Fruit fly (Drosophila melanogaster) whole organism, embryonic: Measurements from ENCODE around the gene CG31817.
A peak's percentile ranks its signal among the peaks of the same experiment; 100 is the strongest.

ENCODE experiments used
- Atf6 ChIP-seq: fragments of 200-800 bp; sonication (Bioruptor generic); IDR thresholded peaks from 2 replicates; pipeline ENCODE4 v1.3.6; 2022; ENCODE audit warnings: missing biosample characterization, missing genetic modification characterization
- CG10543 ChIP-seq: fragments of 200-800 bp; sonication (Bioruptor generic); optimal IDR thresholded peaks from 3 replicates; lab custom pipeline; 2017; ENCODE audit warnings: missing biosample characterization, mild to moderate bottlenecking, missing genetic modification characterization, moderate library complexity
- CG11093 ChIP-seq: fragments of 200-800 bp; sonication (Bioruptor generic); IDR thresholded peaks from 3 replicates; pipeline ENCODE4 v1.3.6; 2022; ENCODE audit warnings: missing biosample characterization, missing genetic modification characterization
- CG11247 ChIP-seq: fragments of 200-800 bp; sonication (Bioruptor generic); IDR thresholded peaks from 2 replicates; pipeline ENCODE4 v1.3.6; 2022; ENCODE audit warnings: missing biosample characterization, missing genetic modification characterization
- CG12236 ChIP-seq: fragments of 200-800 bp; sonication (Bioruptor generic); optimal IDR thresholded peaks from 2 replicates; lab custom pipeline; 2016; ENCODE audit warnings: missing biosample characterization, missing genetic modification characterization
- CG12769 ChIP-seq: fragments of 200-800 bp; sonication (Bioruptor generic); optimal IDR thresholded peaks from 2 replicates; lab custom pipeline; 2019; ENCODE audit warnings: missing biosample characterization, mild to moderate bottlenecking, missing genetic modification characterization, moderate library complexity
- CG13894 ChIP-seq: fragments of 200-800 bp; sonication (Bioruptor generic); optimal IDR thresholded peaks from 3 replicates; lab custom pipeline; 2018; ENCODE audit warnings: missing biosample characterization, mild to moderate bottlenecking, missing genetic modification characterization, moderate library complexity
- CG17186 ChIP-seq: fragments of 200-800 bp; sonication (Bioruptor generic); optimal IDR thresholded peaks from 3 replicates; lab custom pipeline; 2017; ENCODE audit warnings: missing biosample characterization, missing genetic modification reagents, missing genetic modification characterization
- CG17385 ChIP-seq: fragments of 200-800 bp; sonication (Bioruptor generic); optimal IDR thresholded peaks from 3 replicates; lab custom pipeline; 2018; ENCODE audit warnings: missing biosample characterization, mild to moderate bottlenecking, missing genetic modification characterization
- CG17612 ChIP-seq: fragments of 200-800 bp; sonication (Bioruptor generic); IDR thresholded peaks from 2 replicates; pipeline ENCODE4 v1.3.6; 2022; ENCODE audit warnings: missing biosample characterization, missing genetic modification characterization
- CG1792 ChIP-seq: fragments of 200-800 bp; sonication (Bioruptor generic); optimal IDR thresholded peaks from 2 replicates; lab custom pipeline; 2016; ENCODE audit warnings: missing biosample characterization, missing genetic modification characterization
- CG2199 ChIP-seq: fragments of 200-800 bp; sonication (Bioruptor generic); IDR thresholded peaks from 3 replicates; pipeline ENCODE4 v1.3.6; 2022; ENCODE audit warnings: missing biosample characterization, missing genetic modification characterization
- CG2678 ChIP-seq: fragments of 200-800 bp; sonication (Bioruptor generic); optimal IDR thresholded peaks from 3 replicates; lab custom pipeline; 2019; ENCODE audit warnings: missing biosample characterization, mild to moderate bottlenecking, missing genetic modification characterization, moderate library complexity
- CG3838 ChIP-seq: fragments of 200-800 bp; sonication (Bioruptor generic); optimal IDR thresholded peaks from 3 replicates; lab custom pipeline; 2016; ENCODE audit warnings: missing biosample characterization, missing genetic modification characterization
- CG7839 ChIP-seq: fragments of 200-800 bp; sonication (Bioruptor generic); optimal IDR thresholded peaks from 3 replicates; lab custom pipeline; 2018; ENCODE audit warnings: missing biosample characterization, mild to moderate bottlenecking, missing genetic modification characterization, moderate library complexity
- CG7928 ChIP-seq: fragments of 200-800 bp; sonication (Bioruptor generic); optimal IDR thresholded peaks from 2 replicates; lab custom pipeline; 2017; ENCODE audit warnings: missing biosample characterization, mild to moderate bottlenecking, missing genetic modification characterization
- CG8089 ChIP-seq: fragments of 200-800 bp; sonication (Bioruptor generic); optimal IDR thresholded peaks from 3 replicates; lab custom pipeline; 2016; ENCODE audit warnings: missing biosample characterization, missing genetic modification characterization
- Deaf1 ChIP-seq: fragments of 200-800 bp; optimal IDR thresholded peaks from 3 replicates; lab custom pipeline; 2019; ENCODE audit warnings: missing biosample characterization, mild to moderate bottlenecking, missing genetic modification characterization, moderate library complexity
- Doc2 ChIP-seq: fragments of 200-800 bp; sonication (Bioruptor generic); IDR thresholded peaks from 2 replicates; pipeline ENCODE4 v1.3.6; 2022; ENCODE audit warnings: missing biosample characterization, missing genetic modification characterization
- E2f1 ChIP-seq: fragments of 200-800 bp; sonication (Bioruptor generic); IDR thresholded peaks from 2 replicates; pipeline ENCODE4 v1.3.6; 2022; ENCODE audit warnings: missing biosample characterization, missing genetic modification characterization
- Eip74EF ChIP-seq, 2 experiments: fragments of 200-800 bp in 1 of 2; fragments of >200 bp in 1 of 2; sonication (Bioruptor generic) in 1 of 2; optimal IDR thresholded peaks; 2 replicates each; lab custom pipeline; 2017 to 2019; ENCODE audit warnings: missing biosample characterization in 2 of 2, missing genetic modification characterization in 2 of 2, mild to moderate bottlenecking in 1 of 2, moderate library complexity in 1 of 2
- Gsc ChIP-seq: fragments of 200-800 bp; sonication (Bioruptor generic); IDR thresholded peaks from 2 replicates; pipeline ENCODE4 v1.3.6; 2022; ENCODE audit warnings: missing biosample characterization, missing genetic modification characterization
- H15 ChIP-seq: fragments of 200-800 bp; sonication (Bioruptor generic); IDR thresholded peaks from 3 replicates; pipeline ENCODE4 v1.3.6; 2022; ENCODE audit warnings: missing biosample characterization, missing genetic modification characterization
- Med ChIP-seq: fragments of 200-800 bp; sonication (Bioruptor generic); peaks from one replicate; lab custom pipeline; 2016; ENCODE audit warnings: missing biosample characterization, missing genetic modification characterization, mild to moderate bottlenecking, inconsistent platforms, moderate library complexity
- Opbp ChIP-seq: fragments of 200-800 bp; sonication (Bioruptor generic); IDR thresholded peaks from 3 replicates; pipeline ENCODE4 v1.3.6; 2022; ENCODE audit warnings: missing biosample characterization, missing genetic modification characterization; ENCODE audit not compliant: partially characterized antibody
- Pdp1 ChIP-seq, 2 experiments: fragments of 200-800 bp; sonication (Bioruptor generic); optimal IDR thresholded peaks; 3 replicates each; lab custom pipeline; 2016; ENCODE audit warnings: missing biosample characterization in 2 of 2, missing genetic modification characterization in 2 of 2, mild to moderate bottlenecking in 1 of 2, moderate library complexity in 1 of 2
- Rfx ChIP-seq: fragments of 200-800 bp; sonication (Bioruptor generic); IDR thresholded peaks from 2 replicates; pipeline ENCODE4 v1.3.6; 2022; ENCODE audit warnings: missing biosample characterization, missing genetic modification characterization
- Sin3A ChIP-seq: fragments of >200 bp; optimal IDR thresholded peaks from 2 replicates; lab custom pipeline; 2018
- abd-A ChIP-seq: fragments of 200-800 bp; sonication (Bioruptor generic); optimal IDR thresholded peaks from 3 replicates; lab custom pipeline; 2019; ENCODE audit warnings: missing biosample characterization, mild to moderate bottlenecking, missing genetic modification characterization, moderate library complexity
- ap ChIP-seq: fragments of 200-800 bp; sonication (Bioruptor generic); IDR thresholded peaks from 2 replicates; pipeline ENCODE4 v1.3.6; 2022; ENCODE audit warnings: missing biosample characterization, missing genetic modification characterization
- btn ChIP-seq: fragments of 200-800 bp; sonication (Bioruptor generic); optimal IDR thresholded peaks from 2 replicates; lab custom pipeline; 2016; ENCODE audit warnings: missing biosample characterization, missing genetic modification characterization
- cas ChIP-seq: fragments of 200-800 bp; sonication (Bioruptor generic); IDR thresholded peaks from 2 replicates; pipeline ENCODE4 v1.3.6; 2022; ENCODE audit warnings: missing biosample characterization, missing genetic modification characterization
- chinmo ChIP-seq: fragments of 200-800 bp; sonication (Bioruptor generic); IDR thresholded peaks from 4 replicates; pipeline ENCODE4 v1.3.6; 2022; ENCODE audit warnings: missing biosample characterization, missing genetic modification characterization; ENCODE audit not compliant: partially characterized antibody
- chn ChIP-seq: fragments of 200-800 bp; sonication (Bioruptor generic); optimal IDR thresholded peaks from 2 replicates; lab custom pipeline; 2016; ENCODE audit warnings: missing biosample characterization, missing genetic modification characterization
- crp ChIP-seq, 2 experiments: fragments of 200-800 bp; sonication (Bioruptor generic); optimal IDR thresholded peaks; 2 replicates in 1 of 2; 3 replicates in 1 of 2; lab custom pipeline; 2017; ENCODE audit warnings: missing biosample characterization in 2 of 2, missing genetic modification characterization in 2 of 2, mild to moderate bottlenecking in 1 of 2, moderate library complexity in 1 of 2
- cwo ChIP-seq: fragments of 200-800 bp; sonication (Bioruptor generic); optimal IDR thresholded peaks from 3 replicates; lab custom pipeline; 2017; ENCODE audit warnings: missing biosample characterization, missing genetic modification characterization, mild to moderate bottlenecking, moderate library complexity, missing genetic modification reagents
- da ChIP-seq: fragments of 200-800 bp; sonication (Bioruptor generic); optimal IDR thresholded peaks from 2 replicates; lab custom pipeline; 2016; ENCODE audit warnings: missing biosample characterization, missing genetic modification characterization
- dan ChIP-seq: fragments of 200-800 bp; sonication (Bioruptor generic); IDR thresholded peaks from 2 replicates; pipeline ENCODE4 v1.3.6; 2022; ENCODE audit warnings: missing biosample characterization, missing genetic modification characterization
- grn ChIP-seq: fragments of 200-800 bp; sonication (Bioruptor generic); optimal IDR thresholded peaks from 3 replicates; lab custom pipeline; 2017; ENCODE audit warnings: missing biosample characterization, missing genetic modification characterization
- klu ChIP-seq: fragments of 200-800 bp; sonication (Bioruptor generic); IDR thresholded peaks from 2 replicates; pipeline ENCODE4 v1.3.6; 2022; ENCODE audit warnings: missing biosample characterization, missing genetic modification characterization
- kni ChIP-seq: fragments of 200-800 bp; sonication (Bioruptor generic); optimal IDR thresholded peaks from 3 replicates; lab custom pipeline; 2017; ENCODE audit warnings: mild to moderate bottlenecking, missing biosample characterization, missing genetic modification reagents, missing genetic modification characterization
- mam ChIP-seq: fragments of 200-800 bp; sonication (Bioruptor generic); optimal IDR thresholded peaks from 3 replicates; lab custom pipeline; 2016; ENCODE audit warnings: missing biosample characterization, missing genetic modification characterization
- mirr ChIP-seq: fragments of 200-800 bp; sonication (Bioruptor generic); optimal IDR thresholded peaks from 3 replicates; lab custom pipeline; 2018; ENCODE audit warnings: missing biosample characterization, mild to moderate bottlenecking, missing genetic modification characterization
- nau ChIP-seq: fragments of 200-800 bp; sonication (Bioruptor generic); optimal IDR thresholded peaks from 3 replicates; lab custom pipeline; 2017; ENCODE audit warnings: missing biosample characterization, mild to moderate bottlenecking, missing genetic modification characterization, missing genetic modification reagents
- pros ChIP-seq: fragments of 200-800 bp; sonication (Bioruptor generic); optimal IDR thresholded peaks from 3 replicates; lab custom pipeline; 2019; ENCODE audit warnings: missing biosample characterization, mild to moderate bottlenecking, missing genetic modification characterization, moderate library complexity
- sd ChIP-seq: fragments of 200-800 bp; sonication (Bioruptor generic); optimal IDR thresholded peaks from 3 replicates; lab custom pipeline; 2018; ENCODE audit warnings: missing biosample characterization, mild to moderate bottlenecking, missing genetic modification characterization, moderate library complexity
- sens ChIP-seq: fragments of 200-800 bp; sonication (Bioruptor generic); peaks from one replicate; lab custom pipeline; 2016; ENCODE audit warnings: missing biosample characterization, missing genetic modification characterization
- sima ChIP-seq: fragments of 200-800 bp; sonication (Bioruptor generic); optimal IDR thresholded peaks from 2 replicates; lab custom pipeline; 2016; ENCODE audit warnings: missing biosample characterization, missing genetic modification characterization
- twi ChIP-seq: fragments of 200-800 bp; optimal IDR thresholded peaks from 2 replicates; lab custom pipeline; 2019; ENCODE audit warnings: missing biosample characterization, mild to moderate bottlenecking, missing genetic modification characterization, moderate library complexity

CG31817 gene

dm6 chr2L:16321209-16321608 is 16.5 kb downstream of the CG31817 start:
- TF ChIP-seq pros (GFP tag; lab: Kevin White, UChicago) (peak; percentile 28), Eip74EF (GFP tag; optimal IDR thresholded peaks at IDR 0.05; lab: Kevin White, UChicago) (peak in 1 of 2 experiments; percentile 3), Gsc (GFP tag; lab: Robert Waterston, UW) (no peak), CG10543 (GFP tag; lab: Kevin White, UChicago) (peak; percentile 55), CG2199 (peak; percentile 75; the same call in 2 of the 3 replicates), CG13894 (tag; lab: Kevin White, UChicago) (peak; percentile 51), CG2678 (tag; lab: Kevin White, UChicago) (no peak), nau (peak; percentile 6), kni (GFP tag; lab: Kevin White, UChicago) (peak; percentile 13), CG11247 (GFP tag; lab: Robert Waterston, UW) (no peak), sd (tag; lab: Kevin White, UChicago) (peak; percentile 85), abd-A (tag; lab: Kevin White, UChicago) (peak; percentile 58), Doc2 (no peak), CG17612 (GFP tag; lab: Robert Waterston, UW) (no peak), Opbp (GFP tag; lab: Robert Waterston, UW) (0 out of 3 replicates have a peak, but pooled peaks have one; percentile 7), Med (peak; percentile 69), chinmo (GFP tag; lab: Robert Waterston, UW) (peak; percentile 88; the same call in 3 of the 4 replicates), CG12769 (tag; lab: Kevin White, UChicago) (peak; percentile 61), CG3838 (peak; percentile 5), Rfx (GFP tag; lab: Robert Waterston, UW) (0 out of 2 replicates have a peak, but pooled peaks have one; percentile 15), twi (peak; percentile 23), klu (GFP tag; lab: Robert Waterston, UW) (no peak)

- TF ChIP-seq Med (peak; percentile 27), CG11093 (no peak), CG13894 (tag; lab: Kevin White, UChicago) (peak; percentile 14), CG7928 (no peak), Atf6 (GFP tag; lab: Robert Waterston, UW) (0 out of 2 replicates have a peak, but pooled peaks have one; percentile 20), CG12236 (GFP tag; lab: Kevin White, UChicago) (no peak), sima (no peak), Pdp1 (GFP tag; optimal IDR thresholded peaks at IDR 0.05; lab: Kevin White, UChicago) (peak in 1 of 2 experiments; percentile 29), H15 (GFP tag; lab: Robert Waterston, UW) (no peak), sens (GFP tag; lab: Kevin White, UChicago) (peak; percentile 63), grn (GFP tag; lab: Kevin White, UChicago) (no peak), abd-A (tag; lab: Kevin White, UChicago) (peak; percentile 43), Sin3A (lab: Kevin White, UChicago) (no peak), btn (GFP tag; lab: Kevin White, UChicago) (no peak)
Measured at dm6 chr2L:16320428-16320827, 17.3 kb downstream of the CG31817 start.

dm6 chr2L:16319743-16320142 is 17.9 kb downstream of the CG31817 start:
- no peak for TF ChIP-seq crp (GFP tag; optimal IDR thresholded peaks at IDR 0.05; lab: Kevin White, UChicago)
- peak; percentile 34 for TF ChIP-seq sd (tag; lab: Kevin White, UChicago)
- peak; percentile 4 for TF ChIP-seq Deaf1 (tag; lab: Kevin White, UChicago)
- TF ChIP-seq cwo (GFP tag; lab: Kevin White, UChicago): peak; percentile 95
- no peak for TF ChIP-seq CG1792
- peak; percentile 90 for TF ChIP-seq mirr (GFP tag; lab: Kevin White, UChicago)
- TF ChIP-seq CG8089 (GFP tag; lab: Kevin White, UChicago): no peak
- no peak for TF ChIP-seq CG17385 (GFP tag; lab: Kevin White, UChicago)
- TF ChIP-seq E2f1 (GFP tag; lab: Robert Waterston, UW): no peak
- no peak for TF ChIP-seq cas (GFP tag; lab: Robert Waterston, UW)
- no peak for TF ChIP-seq CG11093
- no peak for TF ChIP-seq CG7839 (tag; lab: Kevin White, UChicago)
- no peak for TF ChIP-seq dan (GFP tag; lab: Robert Waterston, UW)
- no peak for TF ChIP-seq mam (GFP tag; lab: Kevin White, UChicago)
- no peak for TF ChIP-seq ap (GFP tag; lab: Robert Waterston, UW)
- TF ChIP-seq da (GFP tag; lab: Kevin White, UChicago): no peak
- no peak for TF ChIP-seq CG17186 (GFP tag; lab: Kevin White, UChicago)
- TF ChIP-seq chn: no peak
